Worm (Caenorhabditis elegans) whole organism, L1 larva: ENCODE measurements around the gene T27D12.1.

ENCODE experiments used
- ama-1 ChIP-seq: fragments of 150-350 bp; optimal IDR thresholded peaks from 2 replicates; lab custom pipeline; 2014
- ces-1 ChIP-seq: fragments of 150-350 bp; optimal IDR thresholded peaks from 2 replicates; lab custom pipeline; 2014; ENCODE audit warnings: missing biosample characterization, missing genetic modification reagents, missing genetic modification characterization
- dpl-1 ChIP-seq, 3 experiments: fragments of 150-350 bp in 2 of 3; sonication (generic microtip) in 1 of 3; optimal IDR thresholded peaks; 2 replicates each; lab custom pipeline; 2014 to 2017; ENCODE audit warnings: missing biosample characterization in 3 of 3, missing genetic modification characterization in 3 of 3, missing genetic modification reagents in 3 of 3
- lin-35 ChIP-seq, 2 experiments: fragments of 150-350 bp; optimal IDR thresholded peaks; 2 replicates each; lab custom pipeline; 2014; ENCODE audit warnings: missing biosample characterization in 2 of 2, missing genetic modification characterization in 2 of 2, missing genetic modification reagents in 2 of 2
- snpc-4 ChIP-seq: fragments of 150-350 bp; optimal IDR thresholded peaks from 2 replicates; lab custom pipeline; 2014; ENCODE audit warnings: missing biosample characterization, missing genetic modification characterization

DNA sequence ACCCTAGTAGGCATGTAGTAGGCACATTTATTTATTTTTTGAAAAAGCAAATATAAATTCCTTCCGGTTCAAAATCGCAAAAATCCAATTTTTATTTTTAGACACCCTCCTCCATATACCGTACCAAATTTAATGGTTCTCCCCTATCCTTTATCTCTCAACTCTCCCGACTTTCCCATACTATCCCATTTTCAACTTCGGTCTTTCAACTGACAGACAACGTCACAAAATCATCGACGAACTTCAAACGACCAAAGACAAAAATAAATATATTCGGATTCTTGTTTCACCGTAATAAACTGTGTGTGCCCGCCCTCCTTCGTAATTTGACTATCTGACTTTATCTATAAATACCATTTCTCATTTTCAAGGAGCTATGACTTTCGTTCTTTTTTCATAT, 7.2 kb upstream of the T27D12.1 start, which contains the start of gene T27D12.6:
- TF ChIP-seq ama-1 (lab: Kevin White, UChicago) (no peak), snpc-4 (tag; lab: Kevin White, UChicago) (no peak), dpl-1 (GFP tag; optimal IDR thresholded peaks at IDR 0.05; lab: Kevin White, UChicago) (no peak), ces-1 (GFP tag; lab: Kevin White, UChicago) (no peak), lin-35 (GFP tag; optimal IDR thresholded peaks at IDR 0.05; lab: Kevin White, UChicago) (no peak)
